Fruit fly (Drosophila melanogaster) whole organism, prepupa: ENCODE measurements around the gene CG7322.

Experiments used
- CG10631 ChIP-seq: fragments of 200-800 bp; sonication (Bioruptor generic); optimal IDR thresholded peaks from 2 replicates; lab custom pipeline; 2016; ENCODE audit warnings: missing biosample characterization, missing genetic modification characterization
- CG11762 ChIP-seq: fragments of 200-800 bp; sonication (Bioruptor generic); optimal IDR thresholded peaks from 3 replicates; lab custom pipeline; 2016; ENCODE audit warnings: missing biosample characterization, missing genetic modification characterization; ENCODE audit not compliant: insufficient read depth
- CG11902 ChIP-seq: fragments of 200-800 bp; sonication (Bioruptor generic); optimal IDR thresholded peaks from 3 replicates; lab custom pipeline; 2016; ENCODE audit warnings: missing biosample characterization, missing genetic modification characterization
- CG16779 ChIP-seq: fragments of 200-800 bp; sonication (Bioruptor generic); optimal IDR thresholded peaks from 3 replicates; lab custom pipeline; 2017; ENCODE audit warnings: missing biosample characterization, mild to moderate bottlenecking, missing genetic modification characterization
- CG3032 ChIP-seq: fragments of 200-800 bp; optimal IDR thresholded peaks from 2 replicates; lab custom pipeline; 2019; ENCODE audit warnings: missing biosample characterization, mild to moderate bottlenecking, missing genetic modification characterization, moderate library complexity
- CG32006 ChIP-seq: fragments of 200-800 bp; sonication (Bioruptor generic); optimal IDR thresholded peaks from 3 replicates; lab custom pipeline; 2017; ENCODE audit warnings: missing biosample characterization, mild to moderate bottlenecking, missing genetic modification characterization
- CG3919 ChIP-seq: fragments of 200-800 bp; sonication (Bioruptor generic); optimal IDR thresholded peaks from 3 replicates; lab custom pipeline; 2016; ENCODE audit warnings: missing biosample characterization, missing genetic modification characterization
- CG6276 ChIP-seq: fragments of 200-800 bp; sonication (Bioruptor generic); optimal IDR thresholded peaks from 2 replicates; lab custom pipeline; 2017; ENCODE audit warnings: missing biosample characterization, mild to moderate bottlenecking, missing genetic modification characterization
- CG6808 ChIP-seq: fragments of 200-800 bp; sonication (Bioruptor generic); optimal IDR thresholded peaks from 3 replicates; lab custom pipeline; 2017; ENCODE audit warnings: missing biosample characterization, missing genetic modification characterization, mild to moderate bottlenecking, moderate library complexity, missing genetic modification reagents
- CG6854 ChIP-seq: fragments of 200-800 bp; sonication (Bioruptor generic); optimal IDR thresholded peaks from 2 replicates; lab custom pipeline; 2017; ENCODE audit warnings: missing biosample characterization, mild to moderate bottlenecking, missing genetic modification characterization
- CG7368 ChIP-seq: fragments of 200-800 bp; sonication (Bioruptor generic); optimal IDR thresholded peaks from 3 replicates; lab custom pipeline; 2016; ENCODE audit warnings: missing biosample characterization, missing genetic modification characterization
- CG8119 ChIP-seq: fragments of 200-800 bp; sonication (Bioruptor generic); IDR thresholded peaks from 3 replicates; pipeline ENCODE4 v1.3.6; 2022; ENCODE audit warnings: missing biosample characterization, missing genetic modification characterization
- Eip78C ChIP-seq: fragments of 200-800 bp; sonication (Bioruptor generic); peaks from one replicate; lab custom pipeline; 2016; ENCODE audit warnings: missing biosample characterization, missing genetic modification characterization
- Ets21C ChIP-seq: fragments of 200-800 bp; sonication (Bioruptor generic); optimal IDR thresholded peaks from 3 replicates; lab custom pipeline; 2016; ENCODE audit warnings: missing biosample characterization, missing genetic modification characterization
- Gug ChIP-seq: fragments of 200-800 bp; sonication (Bioruptor generic); IDR thresholded peaks from 2 replicates; pipeline ENCODE4 v1.3.6; 2022; ENCODE audit warnings: missing biosample characterization, missing genetic modification characterization
- Hr38 ChIP-seq: sonication (Bioruptor generic); optimal IDR thresholded peaks from 2 replicates; lab custom pipeline; 2016; ENCODE audit warnings: missing biosample characterization, missing genetic modification characterization
- Hr4 ChIP-seq: fragments of 200-800 bp; sonication (Bioruptor generic); optimal IDR thresholded peaks from 3 replicates; lab custom pipeline; 2016; ENCODE audit warnings: missing biosample characterization, missing genetic modification characterization
- Lpt ChIP-seq: fragments of 200-800 bp; sonication (Bioruptor generic); optimal IDR thresholded peaks from 3 replicates; lab custom pipeline; 2016; ENCODE audit warnings: missing biosample characterization, missing genetic modification characterization
- Met ChIP-seq: fragments of 200-800 bp; sonication (Bioruptor generic); optimal IDR thresholded peaks from 3 replicates; lab custom pipeline; 2016; ENCODE audit warnings: missing biosample characterization, missing genetic modification characterization
- OdsH ChIP-seq: fragments of 200-800 bp; sonication (Bioruptor generic); optimal IDR thresholded peaks from 3 replicates; lab custom pipeline; 2016; ENCODE audit warnings: missing biosample characterization, missing genetic modification characterization
- Sox14 ChIP-seq: fragments of 200-800 bp; sonication (Bioruptor generic); optimal IDR thresholded peaks from 3 replicates; lab custom pipeline; 2016; ENCODE audit warnings: missing biosample characterization, missing genetic modification characterization
- Sox15 ChIP-seq: fragments of 200-800 bp; sonication (Bioruptor generic); optimal IDR thresholded peaks from 3 replicates; lab custom pipeline; 2016; ENCODE audit warnings: missing biosample characterization, missing genetic modification characterization
- dac ChIP-seq: fragments of 200-800 bp; sonication (Bioruptor generic); optimal IDR thresholded peaks from 2 replicates; lab custom pipeline; 2017; ENCODE audit warnings: missing biosample characterization, mild to moderate bottlenecking, missing genetic modification characterization
- eg ChIP-seq: fragments of 200-800 bp; sonication (Bioruptor generic); IDR thresholded peaks from 3 replicates; pipeline ENCODE4 v1.3.6; 2022; ENCODE audit warnings: missing biosample characterization, missing genetic modification characterization
- esn ChIP-seq: fragments of 200-800 bp; sonication (Bioruptor generic); optimal IDR thresholded peaks from 2 replicates; lab custom pipeline; 2016; ENCODE audit warnings: missing biosample characterization, mild to moderate bottlenecking, missing genetic modification characterization, moderate library complexity
- lz ChIP-seq: fragments of 200-800 bp; sonication (Bioruptor generic); optimal IDR thresholded peaks from 3 replicates; lab custom pipeline; 2016; ENCODE audit warnings: missing biosample characterization, missing genetic modification characterization
- spab ChIP-seq: fragments of 200-800 bp; sonication (Bioruptor generic); optimal IDR thresholded peaks from 2 replicates; lab custom pipeline; 2017; ENCODE audit warnings: missing biosample characterization, mild to moderate bottlenecking, missing genetic modification characterization, missing genetic modification reagents
- ss ChIP-seq, 2 experiments: fragments of 200-800 bp; sonication (Bioruptor generic); optimal IDR thresholded peaks; 2 replicates in 1 of 2; 3 replicates in 1 of 2; lab custom pipeline; 2017 to 2018; ENCODE audit warnings: mild to moderate bottlenecking in 2 of 2, missing biosample characterization in 2 of 2, missing genetic modification characterization in 2 of 2, moderate library complexity in 1 of 2
- svp ChIP-seq: fragments of 200-800 bp; sonication (Bioruptor generic); peaks from one replicate; lab custom pipeline; 2016; ENCODE audit warnings: missing biosample characterization, missing genetic modification characterization

Gene CG7322

DNA sequence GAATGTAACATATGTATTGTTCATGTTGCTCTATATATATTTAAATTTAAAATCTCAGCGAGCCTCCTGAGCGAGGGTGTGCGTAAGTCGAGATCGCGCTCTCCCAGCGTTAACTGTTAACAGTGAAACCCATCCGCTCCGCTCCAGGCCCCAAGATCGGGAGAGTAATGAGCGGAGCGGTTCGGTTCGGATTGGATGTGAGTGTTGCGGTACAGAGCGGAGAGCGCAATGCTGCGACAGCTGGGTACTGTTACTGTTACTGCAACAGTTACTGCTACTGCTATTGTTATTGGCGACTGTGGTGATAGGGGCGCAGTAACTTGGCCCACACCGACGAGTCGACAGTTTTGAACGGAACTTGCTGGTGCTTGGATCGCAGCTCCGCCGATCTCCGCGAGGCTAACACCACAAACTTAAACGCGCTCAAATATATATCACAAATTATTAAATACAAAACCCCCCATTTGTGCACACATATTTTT is 25.1 kb downstream of the CG7322 start, which contains the start of gene Pvf1 (continued):
- peak; percentile 25 for TF ChIP-seq lz (GFP tag; lab: Kevin White, UChicago)
- no peak for TF ChIP-seq Ets21C (GFP tag; lab: Kevin White, UChicago)
- TF ChIP-seq dac (GFP tag; lab: Kevin White, UChicago) = no peak
- TF ChIP-seq CG32006 (GFP tag; lab: Kevin White, UChicago) = no peak
- TF ChIP-seq OdsH = peak; percentile 20

DNA sequence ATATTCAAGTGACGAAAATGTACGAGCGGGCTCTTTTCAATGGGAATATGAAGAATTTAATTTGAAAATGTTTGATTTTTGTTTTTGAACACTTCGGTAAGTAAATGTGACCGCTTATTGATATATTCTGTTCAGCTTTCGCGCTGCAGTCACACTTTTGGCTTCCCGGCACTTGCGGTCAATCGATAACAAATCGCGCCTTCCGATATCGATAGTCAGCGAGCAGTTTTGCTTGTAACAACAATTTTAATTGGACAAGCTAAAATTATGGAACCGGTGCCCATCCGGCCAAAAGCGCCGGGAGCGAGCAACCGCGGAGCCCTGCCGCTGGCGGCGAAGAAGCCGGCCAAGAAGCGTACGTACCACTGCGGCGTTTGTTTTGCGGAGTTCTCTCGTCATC is 27.2 kb downstream of the CG7322 start, which contains the start of gene CG7101:
Gene CG7101 (plus strand): TSS at position 196 of the 400 bp plus-strand sequence.
- TF ChIP-seq spab (GFP tag; lab: Kevin White, UChicago) (no peak), Eip78C (GFP tag; lab: Kevin White, UChicago) (peak; percentile 26)
- TF ChIP-seq, all 60 proteins: peak for 1

DNA sequence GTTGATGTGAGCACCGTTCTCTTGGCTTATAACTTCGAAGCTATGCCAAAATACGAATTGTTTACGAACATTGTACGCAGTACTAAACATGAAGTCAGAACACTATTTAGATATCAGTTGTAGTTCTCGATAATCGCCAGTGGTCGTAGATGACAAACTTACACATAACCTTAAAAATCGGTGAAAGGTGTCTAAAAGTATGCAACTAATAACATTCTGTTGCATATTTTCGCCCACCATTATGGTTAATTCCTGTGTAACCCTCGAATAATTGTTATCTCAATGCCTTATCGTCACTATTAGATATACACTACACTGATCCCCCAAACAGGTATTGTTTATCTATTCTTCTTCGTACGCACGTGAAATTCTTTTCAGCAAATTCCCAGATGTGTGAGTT is 42.6 kb downstream of the CG7322 start:
- TF ChIP-seq CG3919 (GFP tag; lab: Kevin White, UChicago) (no peak), CG16779 (tag; lab: Kevin White, UChicago) (no peak), Sox15 (no peak)

DNA sequence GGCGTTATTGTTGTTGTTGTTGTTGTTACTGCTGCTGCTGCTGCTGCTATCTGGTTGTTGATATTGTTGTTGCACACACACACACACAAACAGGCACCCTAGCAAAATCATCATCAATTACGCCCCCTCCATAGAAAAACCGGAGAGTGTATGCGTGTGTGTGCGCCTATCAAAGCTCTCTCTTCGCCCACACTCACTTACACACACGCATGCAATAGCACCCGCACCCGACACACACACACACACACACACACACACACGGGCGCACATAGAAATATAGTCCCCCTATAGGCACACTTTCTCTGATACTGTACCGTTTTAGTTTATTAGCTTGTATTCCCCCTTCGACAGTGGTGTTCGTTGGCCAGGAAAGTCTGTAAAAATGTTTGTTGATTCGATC is 43.2 kb downstream of the CG7322 start:
- TF ChIP-seq CG8119 (GFP tag; lab: Robert Waterston, UW) (no peak), CG6854 (GFP tag; lab: Kevin White, UChicago) (no peak), CG6276 (GFP tag; lab: Kevin White, UChicago) (no peak), CG11762 (GFP tag; lab: Kevin White, UChicago) (no peak), Hr38 (GFP tag; lab: Kevin White, UChicago) (no peak), CG10631 (no peak), Gug (GFP tag; lab: Robert Waterston, UW) (no peak), Met (no peak), svp (GFP tag; lab: Kevin White, UChicago) (no peak), lz (GFP tag; lab: Kevin White, UChicago) (no peak)

DNA sequence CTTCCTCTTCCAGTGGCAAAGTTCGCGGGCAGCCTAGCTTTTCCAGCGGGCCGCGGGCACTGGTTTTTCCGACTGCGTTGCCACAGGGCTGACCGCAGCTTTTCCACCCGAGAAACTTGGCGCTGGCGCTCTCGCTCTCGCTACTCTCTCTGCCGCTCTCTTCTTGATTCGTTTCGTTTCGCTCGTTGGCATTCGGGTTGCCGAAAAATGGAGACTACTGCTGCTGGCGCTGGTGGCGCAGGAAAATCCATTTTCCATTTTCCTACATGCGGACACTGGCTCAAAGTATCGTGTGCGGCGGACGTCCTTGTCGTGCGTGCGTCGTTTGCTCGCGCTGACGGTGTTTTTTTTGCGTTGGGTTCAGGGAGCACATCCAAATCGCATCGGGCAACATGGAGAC is 44.5 kb downstream of the CG7322 start, which contains the start of gene CG42450:
Gene CG42450 (plus strand): TSS at position 249 of the 400 bp plus-strand sequence.
- no peak for TF ChIP-seq CG11902
- TF ChIP-seq lz (GFP tag; lab: Kevin White, UChicago) = no peak

DNA sequence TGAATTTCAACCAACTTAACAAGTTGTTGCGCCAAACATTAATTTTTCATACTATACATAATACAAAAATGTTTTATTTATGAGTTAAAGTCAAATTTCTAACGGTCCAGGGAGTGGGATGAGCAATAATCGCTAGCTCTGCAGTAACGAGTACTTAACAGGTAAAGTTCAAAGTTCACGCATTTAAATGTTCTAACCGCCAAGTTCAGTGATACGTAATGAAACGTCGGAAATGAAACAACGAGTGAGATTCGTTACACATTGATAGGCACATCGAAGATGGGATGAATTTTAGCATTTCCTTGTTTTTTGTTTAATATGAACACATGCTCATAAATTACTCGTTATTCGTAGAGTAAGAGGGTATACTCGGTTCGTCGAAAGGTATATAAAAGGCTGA is 45.4 kb downstream of the CG7322 start:
- TF ChIP-seq CG7368 (no peak), ss (GFP tag; optimal IDR thresholded peaks at IDR 0.05; lab: Kevin White, UChicago) (no peak)

DNA sequence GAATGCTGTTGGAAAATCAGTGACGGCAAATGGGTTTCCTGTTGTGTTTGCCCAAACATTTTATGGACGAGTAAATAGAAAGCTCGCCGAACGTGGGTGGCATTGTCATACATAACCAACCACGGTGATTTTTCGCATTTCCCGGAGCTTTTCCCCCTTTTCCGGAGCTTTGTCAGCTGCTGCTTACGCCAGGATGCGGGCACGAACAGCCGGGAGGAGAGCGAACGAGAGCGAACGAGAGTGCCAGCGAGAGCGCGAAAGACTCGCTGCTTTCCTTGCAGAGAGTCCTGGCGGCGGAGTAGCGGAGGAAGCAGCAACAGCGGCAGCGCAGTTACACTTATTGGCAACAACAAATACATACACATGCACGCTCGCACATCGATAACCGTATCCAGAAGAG is 51.2 kb downstream of the CG7322 start, which contains the start of gene CG7058:
Gene CG7058 (plus strand): TSS at position 330 of the 400 bp plus-strand sequence.
- no peak for TF ChIP-seq CG10631
- no peak for TF ChIP-seq CG11762 (GFP tag; lab: Kevin White, UChicago)
- no peak for TF ChIP-seq CG3032 (tag; lab: Kevin White, UChicago)
- no peak for TF ChIP-seq Sox14 (GFP tag; lab: Kevin White, UChicago)
- TF ChIP-seq esn (GFP tag; lab: Kevin White, UChicago) = no peak
- TF ChIP-seq Met = no peak
- TF ChIP-seq ss (GFP tag; optimal IDR thresholded peaks at IDR 0.05; lab: Kevin White, UChicago) = no peak
- TF ChIP-seq Lpt = no peak
- no peak for TF ChIP-seq Hr4
- no peak for TF ChIP-seq CG6808 (GFP tag; lab: Kevin White, UChicago)
- TF ChIP-seq svp (GFP tag; lab: Kevin White, UChicago) = no peak
- no peak for TF ChIP-seq CG32006 (GFP tag; lab: Kevin White, UChicago)
- no peak for TF ChIP-seq eg (GFP tag; lab: Robert Waterston, UW)
- TF ChIP-seq, all 60 proteins: peak for 0
